Fruit fly (Drosophila melanogaster) whole organism, pupa: Measurements from ENCODE around the gene Muc30E.

Source experiments
- CG10348 ChIP-seq: fragments of 200-800 bp; sonication (Bioruptor generic); IDR thresholded peaks from 2 replicates; pipeline ENCODE4 v1.3.6; 2022; ENCODE audit warnings: missing biosample characterization, missing genetic modification characterization
- CG12605 ChIP-seq: fragments of 200-800 bp; sonication (Bioruptor generic); IDR thresholded peaks from 2 replicates; pipeline ENCODE4 v1.3.6; 2022; ENCODE audit warnings: missing biosample characterization, missing genetic modification characterization
- CG13204 ChIP-seq: fragments of 200-800 bp; sonication (Bioruptor generic); optimal IDR thresholded peaks from 2 replicates; lab custom pipeline; 2018; ENCODE audit warnings: missing biosample characterization, mild to moderate bottlenecking, missing genetic modification characterization, moderate library complexity
- CG14655 ChIP-seq: fragments of 200-800 bp; sonication (Bioruptor generic); optimal IDR thresholded peaks from 3 replicates; lab custom pipeline; 2017; ENCODE audit warnings: mild to moderate bottlenecking, missing biosample characterization, missing genetic modification reagents, missing genetic modification characterization
- CG15710 ChIP-seq: fragments of 200-800 bp; sonication (Bioruptor generic); optimal IDR thresholded peaks from 2 replicates; lab custom pipeline; 2018; ENCODE audit warnings: missing biosample characterization, mild to moderate bottlenecking, missing genetic modification characterization, moderate library complexity
- CG17806 ChIP-seq: fragments of 200-800 bp; sonication (Bioruptor generic); optimal IDR thresholded peaks from 2 replicates; lab custom pipeline; 2018; ENCODE audit warnings: missing biosample characterization, mild to moderate bottlenecking, missing genetic modification characterization, moderate library complexity
- CG32121 ChIP-seq: fragments of 200-800 bp; sonication (Bioruptor generic); IDR thresholded peaks from 2 replicates; pipeline ENCODE4 v1.3.6; 2022; ENCODE audit warnings: missing biosample characterization, missing genetic modification characterization
- CG34367 ChIP-seq: fragments of 200-800 bp; sonication (Bioruptor generic); optimal IDR thresholded peaks from 2 replicates; lab custom pipeline; 2018; ENCODE audit warnings: missing biosample characterization, mild to moderate bottlenecking, missing genetic modification characterization
- CG4496 ChIP-seq: fragments of 200-800 bp; sonication (Bioruptor generic); IDR thresholded peaks from 3 replicates; pipeline ENCODE4 v1.3.6; 2022; ENCODE audit warnings: missing biosample characterization, missing genetic modification characterization
- CG8159 ChIP-seq: fragments of 200-800 bp; sonication (Bioruptor generic); optimal IDR thresholded peaks from 3 replicates; lab custom pipeline; 2018; ENCODE audit warnings: missing biosample characterization, mild to moderate bottlenecking, missing genetic modification characterization, moderate library complexity
- CG8301 ChIP-seq: fragments of 200-800 bp; sonication (Bioruptor generic); optimal IDR thresholded peaks from 2 replicates; lab custom pipeline; 2018; ENCODE audit warnings: missing biosample characterization, mild to moderate bottlenecking, missing genetic modification characterization
- CG9948 ChIP-seq: fragments of 200-800 bp; sonication (Bioruptor generic); optimal IDR thresholded peaks from 2 replicates; lab custom pipeline; 2018; ENCODE audit warnings: missing biosample characterization, mild to moderate bottlenecking, missing genetic modification characterization, moderate library complexity
- D1 ChIP-seq: fragments of 200-800 bp; sonication (Bioruptor generic); optimal IDR thresholded peaks from 2 replicates; lab custom pipeline; 2018; ENCODE audit warnings: missing biosample characterization, mild to moderate bottlenecking, missing genetic modification characterization, moderate library complexity
- EcR ChIP-seq: fragments of 200-800 bp; sonication (Bioruptor generic); optimal IDR thresholded peaks from 3 replicates; lab custom pipeline; 2019; ENCODE audit warnings: missing biosample characterization, missing genetic modification characterization, mild to moderate bottlenecking, moderate library complexity, missing genetic modification reagents
- Ets98B ChIP-seq: fragments of 200-800 bp; sonication (Bioruptor generic); IDR thresholded peaks from 2 replicates; pipeline ENCODE4 v1.3.6; 2022; ENCODE audit warnings: missing biosample characterization, missing genetic modification characterization
- Pif1A ChIP-seq: fragments of 200-800 bp; sonication (Bioruptor generic); optimal IDR thresholded peaks from 3 replicates; lab custom pipeline; 2016; ENCODE audit warnings: missing biosample characterization, missing genetic modification characterization
- Pif1B ChIP-seq: fragments of 200-800 bp; sonication (Bioruptor generic); optimal IDR thresholded peaks from 3 replicates; lab custom pipeline; 2016; ENCODE audit warnings: missing biosample characterization, missing genetic modification characterization
- Snoo ChIP-seq: fragments of 200-800 bp; sonication (Bioruptor generic); optimal IDR thresholded peaks from 3 replicates; lab custom pipeline; 2017; ENCODE audit warnings: missing biosample characterization, mild to moderate bottlenecking, missing genetic modification characterization, inconsistent platforms
- fd96Ca ChIP-seq: fragments of 200-800 bp; sonication (Bioruptor generic); IDR thresholded peaks from 3 replicates; pipeline ENCODE4 v1.3.6; 2022; ENCODE audit warnings: missing biosample characterization, missing genetic modification characterization
- gl ChIP-seq: fragments of 200-800 bp; sonication (Bioruptor generic); optimal IDR thresholded peaks from 2 replicates; lab custom pipeline; 2018; ENCODE audit warnings: missing biosample characterization, mild to moderate bottlenecking, missing genetic modification characterization
- rn ChIP-seq: fragments of 200-800 bp; sonication (Bioruptor generic); IDR thresholded peaks from 2 replicates; pipeline ENCODE4 v1.3.6; 2022; ENCODE audit warnings: missing biosample characterization, missing genetic modification characterization

Gene Muc30E

DNA sequence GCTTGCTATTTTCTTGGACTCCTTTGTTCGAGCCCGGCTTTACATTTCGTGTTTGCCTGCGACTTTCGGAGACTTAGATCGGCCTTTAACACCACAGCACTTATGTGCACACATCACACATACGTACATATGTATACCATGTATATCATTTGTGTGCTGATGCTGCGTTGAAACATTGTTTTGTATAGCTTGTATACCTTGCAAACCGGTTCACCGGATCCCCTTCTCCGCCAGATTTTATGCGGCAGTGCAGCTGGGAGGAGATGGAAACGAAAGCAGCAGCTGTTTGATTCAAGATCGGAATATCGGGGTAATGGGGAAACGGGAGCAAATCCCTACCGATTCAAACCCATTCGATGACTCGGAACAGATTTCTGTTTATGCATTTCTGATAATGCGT is 43.1 kb upstream of the Muc30E start:
- TF ChIP-seq EcR (GFP tag; lab: Kevin White, UChicago) (no peak), CG4496 (GFP tag; lab: Robert Waterston, UW) (0 out of 3 replicates have a peak, but pooled peaks have one; percentile 25)
- TF ChIP-seq, all 21 proteins: peak for 1

DNA sequence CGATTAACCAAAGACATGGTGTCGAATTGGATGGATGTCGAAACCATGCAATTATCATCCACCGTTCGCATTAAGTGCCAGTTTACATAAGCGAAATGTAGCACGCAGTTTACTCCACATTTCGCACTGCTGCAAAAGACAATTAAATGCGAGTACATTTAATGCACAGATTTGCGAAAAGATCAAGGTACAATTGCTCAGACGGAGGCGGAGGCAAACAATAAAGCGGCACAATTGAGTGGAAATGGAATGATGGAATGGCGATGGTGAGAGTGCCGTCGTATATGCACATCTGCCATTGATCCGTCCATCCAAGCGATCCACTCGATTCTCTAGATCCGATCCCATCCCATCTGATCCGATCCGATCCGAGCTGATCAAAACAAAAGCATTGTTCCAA is 42.2 kb upstream of the Muc30E start:
- TF ChIP-seq Pif1B (peak; percentile 11), EcR (GFP tag; lab: Kevin White, UChicago) (no peak), CG32121 (peak; percentile 21; the same call in 1 of the 2 replicates), CG4496 (GFP tag; lab: Robert Waterston, UW) (0 out of 3 replicates have a peak, but pooled peaks have one; percentile 12), CG10348 (no peak), gl (peak; percentile 71)

DNA sequence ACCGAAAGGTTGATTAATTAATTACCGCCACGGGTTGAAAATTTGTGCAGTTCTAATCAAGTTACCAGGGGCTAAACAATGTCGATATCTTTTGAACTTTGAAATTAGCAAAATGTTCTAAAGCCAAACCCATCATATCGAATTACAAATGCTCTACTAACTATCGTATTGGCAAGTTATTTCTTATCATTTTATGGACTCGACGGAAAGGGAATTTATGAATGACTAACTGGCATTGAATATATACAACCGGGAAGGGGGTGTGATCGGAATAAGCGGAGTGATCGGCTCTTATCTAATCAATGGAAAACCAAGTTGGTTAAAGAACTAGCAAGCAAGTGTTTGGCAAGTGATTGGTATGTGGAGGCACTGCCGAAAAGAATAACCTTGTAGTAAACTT is 40.6 kb upstream of the Muc30E start:
- TF ChIP-seq Pif1A (GFP tag; lab: Kevin White, UChicago) (no peak), CG8159 (no peak), CG17806 (tag; lab: Kevin White, UChicago) (no peak)

DNA sequence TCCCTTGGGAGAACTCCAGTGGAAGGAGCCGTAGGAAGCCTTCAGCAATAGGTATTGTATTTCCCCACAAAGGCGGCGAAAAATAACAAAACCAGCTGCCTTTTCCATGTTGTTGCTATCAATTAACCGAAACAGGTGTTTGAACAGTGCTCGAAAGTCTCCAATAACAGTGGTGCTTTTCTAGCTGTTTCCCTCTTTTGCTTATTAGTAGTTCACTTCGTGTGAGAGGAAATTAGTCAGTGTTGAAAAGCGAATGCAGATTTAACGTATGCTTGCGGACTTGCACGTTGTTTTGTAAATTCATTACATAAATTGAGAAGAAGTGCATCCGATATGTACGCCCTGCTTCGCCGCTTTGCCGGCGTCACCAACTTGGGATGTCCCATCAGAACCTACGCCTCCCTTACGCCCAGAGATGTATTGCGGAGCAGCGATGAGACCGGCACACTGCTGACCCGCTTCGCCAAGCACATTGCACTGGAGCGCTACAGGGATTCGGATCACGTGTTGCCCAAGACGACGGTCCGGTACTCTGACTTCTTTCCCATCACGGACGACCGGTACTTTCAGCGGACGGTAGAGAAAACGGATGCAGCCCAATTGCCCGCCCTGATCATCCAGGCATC is 35.8 kb upstream of the Muc30E start, which contains the start of the genes Datp and CG4619:
Gene Datp, minus strand, starts transcription at position 160 of the 626 bp plus-strand sequence.
Gene CG4619, plus strand, starts transcription at position 233 of the 626 bp plus-strand sequence.
- TF ChIP-seq Snoo (tag; lab: Kevin White, UChicago) = peak; percentile 16
- TF ChIP-seq CG15710 (tag; lab: Kevin White, UChicago) = peak; percentile 4
- peak; percentile 39; the same call in 1 of the 2 replicates for TF ChIP-seq Ets98B (GFP tag; lab: Robert Waterston, UW)
- TF ChIP-seq EcR (GFP tag; lab: Kevin White, UChicago) = no peak
- no peak for TF ChIP-seq CG8301
- TF ChIP-seq CG32121 = no peak
- TF ChIP-seq CG4496 (GFP tag; lab: Robert Waterston, UW) = 0 out of 3 replicates have a peak, but pooled peaks have one; percentile 39
- no peak for TF ChIP-seq CG12605 (GFP tag; lab: Robert Waterston, UW)
- peak; percentile 5 for TF ChIP-seq CG34367 (tag; lab: Kevin White, UChicago)
- peak; percentile 44; the same call in 1 of the 3 replicates for TF ChIP-seq fd96Ca (GFP tag; lab: Robert Waterston, UW)

DNA sequence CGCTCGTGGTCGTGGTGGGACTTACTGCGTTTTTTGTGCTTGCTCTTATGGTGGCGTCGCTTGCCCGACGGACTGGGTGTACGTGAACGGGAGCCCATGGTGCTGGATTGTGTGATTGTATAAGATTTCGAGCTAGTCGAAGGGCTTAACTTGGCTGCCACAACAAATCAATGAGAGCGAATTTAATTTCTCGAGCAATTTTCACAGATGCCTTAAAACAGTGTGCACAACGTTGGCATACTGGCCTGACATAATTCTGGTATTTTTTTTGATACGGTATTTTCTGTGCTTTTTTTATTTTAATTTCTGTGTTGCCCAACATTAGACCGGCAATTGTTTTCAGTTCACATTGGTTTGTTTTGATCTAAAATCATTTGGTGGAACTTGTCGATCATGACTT is 35.0 kb upstream of the Muc30E start, which contains the start of gene Arglu1:
Gene Arglu1, minus strand, starts transcription at position 227 of the 400 bp plus-strand sequence.
- no peak for TF ChIP-seq CG14655 (GFP tag; lab: Kevin White, UChicago)
- TF ChIP-seq Ets98B (GFP tag; lab: Robert Waterston, UW) = peak; percentile 20; the same call in 1 of the 2 replicates
- peak; percentile 77 for TF ChIP-seq CG4496 (GFP tag; lab: Robert Waterston, UW)
- 0 out of 2 replicates have a peak, but pooled peaks have one; percentile 26 for TF ChIP-seq CG32121
- TF ChIP-seq CG8159 = no peak
- TF ChIP-seq CG10348 = no peak
- no peak for TF ChIP-seq EcR (GFP tag; lab: Kevin White, UChicago)
- peak; percentile 46; the same call in 1 of the 3 replicates for TF ChIP-seq fd96Ca (GFP tag; lab: Robert Waterston, UW)
- TF ChIP-seq CG17806 (tag; lab: Kevin White, UChicago) = no peak
- TF ChIP-seq CG15710 (tag; lab: Kevin White, UChicago) = no peak
- peak; percentile 35; the same call in 1 of the 2 replicates for TF ChIP-seq CG12605 (GFP tag; lab: Robert Waterston, UW)

DNA sequence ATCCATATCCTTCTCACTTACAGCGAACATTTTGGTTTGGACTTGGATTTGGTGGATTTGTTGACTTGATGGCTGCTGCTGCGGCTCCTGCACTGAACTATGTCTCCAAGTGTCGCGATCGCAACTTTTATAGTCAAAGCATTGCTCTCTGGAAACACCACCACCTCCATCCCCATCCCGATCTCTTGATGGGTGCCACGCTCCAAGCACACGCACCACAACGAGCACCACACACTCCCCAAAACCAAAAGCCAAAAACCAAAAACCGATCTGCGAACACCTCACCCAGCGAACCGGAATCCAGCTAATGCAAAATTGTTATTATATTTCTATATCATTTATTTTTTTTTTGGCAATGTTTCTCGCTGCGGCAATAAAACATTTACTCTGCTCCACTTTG is 30.1 kb upstream of the Muc30E start, which contains the start of gene Cpr30F:
Gene Cpr30F, minus strand, starts transcription at position 101 of the 400 bp plus-strand sequence.
- TF ChIP-seq Pif1A (GFP tag; lab: Kevin White, UChicago) (no peak), Snoo (tag; lab: Kevin White, UChicago) (no peak), fd96Ca (GFP tag; lab: Robert Waterston, UW) (no peak), CG32121 (no peak), gl (no peak), CG8159 (no peak), D1 (tag; lab: Kevin White, UChicago) (no peak), CG17806 (tag; lab: Kevin White, UChicago) (no peak), CG15710 (tag; lab: Kevin White, UChicago) (no peak), CG9948 (tag; lab: Kevin White, UChicago) (no peak), CG8301 (no peak), CG4496 (GFP tag; lab: Robert Waterston, UW) (no peak), Pif1B (no peak), CG13204 (no peak), CG12605 (GFP tag; lab: Robert Waterston, UW) (no peak), EcR (GFP tag; lab: Kevin White, UChicago) (no peak), rn (GFP tag; lab: Robert Waterston, UW) (no peak), CG14655 (GFP tag; lab: Kevin White, UChicago) (no peak), CG10348 (no peak), Ets98B (GFP tag; lab: Robert Waterston, UW) (no peak)

DNA sequence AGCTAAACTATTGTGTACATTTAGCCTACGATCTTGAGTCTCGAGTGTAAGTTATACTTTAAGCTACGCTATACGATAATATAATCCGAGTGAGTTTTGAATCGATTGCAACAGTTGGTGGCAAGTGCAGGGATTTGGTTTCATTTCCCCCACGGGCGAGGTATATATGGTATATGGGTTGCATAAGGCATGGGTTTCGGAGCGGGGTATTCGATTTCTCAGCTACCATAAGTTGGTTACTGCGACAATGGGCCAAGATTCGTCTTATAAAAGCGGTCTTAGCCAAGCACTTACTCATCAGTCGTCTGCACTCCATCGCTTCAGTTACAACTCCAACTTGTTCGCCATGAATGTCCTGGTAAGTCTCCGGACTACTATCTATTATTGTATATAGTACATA is 27.4 kb upstream of the Muc30E start, which contains the start of gene CG42367:
Gene CG42367, plus strand, starts transcription at position 301 of the 400 bp plus-strand sequence.
- TF ChIP-seq Pif1A (GFP tag; lab: Kevin White, UChicago) = no peak
- TF ChIP-seq CG8159 = no peak
- TF ChIP-seq CG13204 = no peak
- no peak for TF ChIP-seq CG8301
- TF ChIP-seq EcR (GFP tag; lab: Kevin White, UChicago) = no peak
- no peak for TF ChIP-seq CG34367 (tag; lab: Kevin White, UChicago)
- no peak for TF ChIP-seq CG10348
- TF ChIP-seq CG17806 (tag; lab: Kevin White, UChicago) = no peak
- TF ChIP-seq CG12605 (GFP tag; lab: Robert Waterston, UW) = no peak
- TF ChIP-seq CG15710 (tag; lab: Kevin White, UChicago) = no peak
- no peak for TF ChIP-seq Ets98B (GFP tag; lab: Robert Waterston, UW)
- no peak for TF ChIP-seq CG9948 (tag; lab: Kevin White, UChicago)
- TF ChIP-seq D1 (tag; lab: Kevin White, UChicago) = no peak
- no peak for TF ChIP-seq CG14655 (GFP tag; lab: Kevin White, UChicago)
- no peak for TF ChIP-seq Snoo (tag; lab: Kevin White, UChicago)
